Worm (Caenorhabditis elegans) whole organism, L1 larva: ENCODE measurements around the gene T23D5.3.

Source experiments
- C16A3.4 ChIP-seq: fragments of 150-350 bp; optimal IDR thresholded peaks from 2 replicates; lab custom pipeline; 2014; ENCODE audit warnings: missing biosample characterization, missing genetic modification characterization
- aha-1 ChIP-seq: fragments of 150-350 bp; optimal IDR thresholded peaks from 2 replicates; lab custom pipeline; 2014; ENCODE audit warnings: missing biosample characterization, missing genetic modification characterization
- alr-1 ChIP-seq: fragments of 200-800 bp; sonication (Bioruptor generic); optimal IDR thresholded peaks from 2 replicates; lab custom pipeline; 2018; ENCODE audit warnings: borderline replicate concordance, mild to moderate bottlenecking, missing genetic modification characterization, missing compliant biosample characterization
- aly-2 ChIP-seq: fragments of 150-350 bp; optimal IDR thresholded peaks from 2 replicates; lab custom pipeline; 2014; ENCODE audit warnings: missing biosample characterization, missing genetic modification characterization
- blmp-1 ChIP-seq: fragments of 150-350 bp; optimal IDR thresholded peaks from 2 replicates; lab custom pipeline; 2014; ENCODE audit warnings: missing biosample characterization, missing genetic modification characterization
- ceh-63 ChIP-seq: fragments of 200-800 bp; sonication (Bioruptor generic); optimal IDR thresholded peaks from 2 replicates; lab custom pipeline; 2018; ENCODE audit warnings: mild to moderate bottlenecking, missing genetic modification characterization, missing compliant biosample characterization
- ceh-8 ChIP-seq: fragments of 200-800 bp; sonication (Bioruptor generic); optimal IDR thresholded peaks from 2 replicates; lab custom pipeline; 2018; ENCODE audit warnings: mild to moderate bottlenecking, missing genetic modification characterization, moderate library complexity, missing compliant biosample characterization
- ceh-82 ChIP-seq, 3 experiments: fragments of 150-350 bp in 1 of 3; sonication (generic microtip) in 2 of 3; optimal IDR thresholded peaks; 2 replicates each; lab custom pipeline; 2014 to 2017; ENCODE audit warnings: missing biosample characterization in 3 of 3, missing genetic modification characterization in 3 of 3
- ceh-88 ChIP-seq: fragments of 200-800 bp; sonication (Bioruptor generic); IDR thresholded peaks from 2 replicates; pipeline ENCODE4 v1.3.6; 2022; ENCODE audit warnings: missing genetic modification characterization, missing compliant biosample characterization
- ces-1 ChIP-seq: fragments of 150-350 bp; optimal IDR thresholded peaks from 2 replicates; lab custom pipeline; 2014; ENCODE audit warnings: missing biosample characterization, missing genetic modification reagents, missing genetic modification characterization
- efl-1 ChIP-seq, 4 experiments: fragments of 150-350 bp; optimal IDR thresholded peaks in 3 of 4; peaks in 1 of 4; 1 replicate in 1 of 4; 2 replicates in 3 of 4; lab custom pipeline; 2014; ENCODE audit warnings: missing biosample characterization in 2 of 4, missing genetic modification characterization in 2 of 4, missing genetic modification reagents in 2 of 4
- efl-3 ChIP-seq: fragments of 200-800 bp; sonication (Bioruptor generic); optimal IDR thresholded peaks from 2 replicates; lab custom pipeline; 2018; ENCODE audit warnings: mild to moderate bottlenecking, missing genetic modification characterization, missing compliant biosample characterization
- fos-1 ChIP-seq: fragments of 150-350 bp; optimal IDR thresholded peaks from 2 replicates; lab custom pipeline; 2014; ENCODE audit warnings: missing biosample characterization, missing genetic modification characterization
- grh-1 ChIP-seq: fragments of 200-800 bp; sonication (Bioruptor generic); IDR thresholded peaks from 2 replicates; pipeline ENCODE4 v1.3.6; 2022; ENCODE audit warnings: missing genetic modification reagents, missing genetic modification characterization, missing compliant biosample characterization
- hlh-4 ChIP-seq: sonication (generic microtip); optimal IDR thresholded peaks from 2 replicates; lab custom pipeline; 2016; ENCODE audit warnings: mild to moderate bottlenecking, missing genetic modification characterization, missing compliant biosample characterization
- hpl-2 ChIP-seq: fragments of 150-350 bp; optimal IDR thresholded peaks from 2 replicates; lab custom pipeline; 2014; ENCODE audit warnings: missing biosample characterization, missing genetic modification reagents, missing genetic modification characterization
- irx-1 ChIP-seq: sonication (generic microtip); optimal IDR thresholded peaks from 2 replicates; lab custom pipeline; 2016; ENCODE audit warnings: missing genetic modification characterization, missing compliant biosample characterization
- jun-1 ChIP-seq: fragments of 150-350 bp; optimal IDR thresholded peaks from 2 replicates; lab custom pipeline; 2014; ENCODE audit warnings: missing biosample characterization, missing genetic modification reagents, missing genetic modification characterization
- lin-13 ChIP-seq: fragments of 150-350 bp; optimal IDR thresholded peaks from 2 replicates; lab custom pipeline; 2014; ENCODE audit warnings: missing biosample characterization, missing genetic modification reagents, missing genetic modification characterization
- lin-15B ChIP-seq: fragments of 150-350 bp; sonication (generic microtip); optimal IDR thresholded peaks from 3 replicates; lab custom pipeline; 2014; ENCODE audit warnings: missing biosample characterization, missing genetic modification characterization
- lin-39 ChIP-seq: fragments of 150-350 bp; optimal IDR thresholded peaks from 2 replicates; lab custom pipeline; 2014; ENCODE audit warnings: missing biosample characterization, missing genetic modification reagents, missing genetic modification characterization
- lir-3 ChIP-seq: sonication (generic microtip); optimal IDR thresholded peaks from 2 replicates; lab custom pipeline; 2016; ENCODE audit warnings: mild to moderate bottlenecking, missing genetic modification characterization, moderate library complexity, missing compliant biosample characterization; ENCODE audit not compliant: poor library complexity
- mab-9 ChIP-seq: fragments of 200-800 bp; sonication (Bioruptor generic); IDR thresholded peaks from 2 replicates; pipeline ENCODE4 v1.3.6; 2022; ENCODE audit warnings: missing genetic modification reagents, missing genetic modification characterization, missing compliant biosample characterization
- mep-1 ChIP-seq: fragments of 150-350 bp; optimal IDR thresholded peaks from 2 replicates; lab custom pipeline; 2014; ENCODE audit warnings: missing biosample characterization, missing genetic modification characterization
- nhr-20 ChIP-seq: sonication (generic microtip); optimal IDR thresholded peaks from 2 replicates; lab custom pipeline; 2016; ENCODE audit warnings: mild to moderate bottlenecking, missing genetic modification characterization, missing compliant biosample characterization
- nhr-28 ChIP-seq: fragments of 150-350 bp; optimal IDR thresholded peaks from 2 replicates; lab custom pipeline; 2014; ENCODE audit warnings: missing biosample characterization, missing genetic modification characterization
- nhr-47 ChIP-seq: sonication (generic microtip); optimal IDR thresholded peaks from 2 replicates; lab custom pipeline; 2016; ENCODE audit warnings: mild to moderate bottlenecking, missing genetic modification characterization, moderate library complexity, missing compliant biosample characterization
- nhr-71 ChIP-seq: sonication (generic microtip); optimal IDR thresholded peaks from 2 replicates; lab custom pipeline; 2016; ENCODE audit warnings: mild to moderate bottlenecking, missing genetic modification characterization, moderate library complexity, missing compliant biosample characterization
- nhr-85 ChIP-seq: sonication (generic microtip); peaks from one replicate; lab custom pipeline; 2016; ENCODE audit warnings: missing genetic modification characterization, inconsistent platforms, missing compliant biosample characterization
- nhr-90 ChIP-seq: sonication (generic microtip); optimal IDR thresholded peaks from 2 replicates; lab custom pipeline; 2016; ENCODE audit warnings: mild to moderate bottlenecking, missing genetic modification characterization, missing compliant biosample characterization; ENCODE audit not compliant: poor library complexity
- pag-3 ChIP-seq: sonication (generic microtip); optimal IDR thresholded peaks from 2 replicates; lab custom pipeline; 2017; ENCODE audit warnings: missing genetic modification characterization, mild to moderate bottlenecking, missing compliant biosample characterization, antibody characterized with exemption, borderline replicate concordance; ENCODE audit not compliant: insufficient read depth
- pqm-1 ChIP-seq: sonication (generic microtip); optimal IDR thresholded peaks from 3 replicates; lab custom pipeline; 2017; ENCODE audit warnings: missing biosample characterization, missing genetic modification characterization
- rnt-1 ChIP-seq: sonication (generic microtip); optimal IDR thresholded peaks from 2 replicates; lab custom pipeline; 2016; ENCODE audit warnings: mild to moderate bottlenecking, missing genetic modification characterization, moderate library complexity, missing compliant biosample characterization
- snpc-4 ChIP-seq: fragments of 150-350 bp; optimal IDR thresholded peaks from 2 replicates; lab custom pipeline; 2014; ENCODE audit warnings: missing biosample characterization, missing genetic modification characterization
- sptf-1 ChIP-seq: fragments of 150-350 bp; optimal IDR thresholded peaks from 2 replicates; lab custom pipeline; 2014; ENCODE audit warnings: missing biosample characterization, missing genetic modification characterization
- sup-37 ChIP-seq: fragments of 200-800 bp; sonication (Bioruptor generic); optimal IDR thresholded peaks from 2 replicates; lab custom pipeline; 2018; ENCODE audit warnings: mild to moderate bottlenecking, missing genetic modification characterization, missing compliant biosample characterization
- swsn-7 ChIP-seq: sonication (generic microtip); optimal IDR thresholded peaks from 2 replicates; lab custom pipeline; 2016; ENCODE audit warnings: missing genetic modification characterization, missing compliant biosample characterization
- tbx-2 ChIP-seq: sonication (generic microtip); optimal IDR thresholded peaks from 2 replicates; lab custom pipeline; 2016; ENCODE audit warnings: missing genetic modification characterization, missing compliant biosample characterization
- tlp-1 ChIP-seq: fragments of 150-350 bp; optimal IDR thresholded peaks from 2 replicates; lab custom pipeline; 2014; ENCODE audit warnings: missing biosample characterization, missing genetic modification characterization
- unc-130 ChIP-seq: fragments of 150-350 bp; optimal IDR thresholded peaks from 2 replicates; lab custom pipeline; 2017; ENCODE audit warnings: missing biosample characterization, missing genetic modification characterization, inconsistent platforms
- unc-30 ChIP-seq: sonication (generic microtip); optimal IDR thresholded peaks from 2 replicates; lab custom pipeline; 2017; ENCODE audit warnings: missing biosample characterization, missing genetic modification characterization
- unc-86 ChIP-seq: sonication (generic microtip); optimal IDR thresholded peaks from 2 replicates; lab custom pipeline; 2016; ENCODE audit warnings: missing genetic modification characterization, missing compliant biosample characterization
- unc-98 ChIP-seq: fragments of 200-800 bp; sonication (Bioruptor generic); IDR thresholded peaks from 2 replicates; pipeline ENCODE4 v1.3.6; 2022; ENCODE audit warnings: missing genetic modification characterization, missing compliant biosample characterization
- zip-4 ChIP-seq: fragments of 200-800 bp; sonication (Bioruptor generic); optimal IDR thresholded peaks from 2 replicates; lab custom pipeline; 2018; ENCODE audit warnings: mild to moderate bottlenecking, missing genetic modification characterization, moderate library complexity, missing compliant biosample characterization

T23D5.3 gene

ce11 chrV:15733568-15733967, at the start of gene T23D5.3:
T23D5.3 (minus strand) TSS chrV:15733668.
- TF ChIP-seq lir-3 (no peak), mep-1 (tag; lab: Kevin White, UChicago) (no peak), snpc-4 (tag; lab: Kevin White, UChicago) (no peak), unc-98 (GFP tag; lab: Robert Waterston, UW) (no peak), lin-15B (tag; lab: Kevin White, UChicago) (no peak), tlp-1 (tag; lab: Kevin White, UChicago) (no peak), fos-1 (tag; lab: Kevin White, UChicago) (no peak), hlh-4 (tag; lab: Kevin White, UChicago) (no peak), unc-30 (tag; lab: Kevin White, UChicago) (no peak), lin-13 (no peak), ceh-8 (no peak), nhr-90 (tag; lab: Kevin White, UChicago) (no peak), jun-1 (tag; lab: Kevin White, UChicago) (no peak), C16A3.4 (tag; lab: Kevin White, UChicago) (no peak)

- no peak for TF ChIP-seq unc-98 (GFP tag; lab: Robert Waterston, UW)
- TF ChIP-seq efl-3 (GFP tag; lab: Kevin White, UChicago) = no peak
- no peak for TF ChIP-seq blmp-1 (tag; lab: Kevin White, UChicago)
- TF ChIP-seq pqm-1 (tag; lab: Kevin White, UChicago) = no peak
- TF ChIP-seq rnt-1 = no peak
- TF ChIP-seq grh-1 = no peak
- TF ChIP-seq nhr-71 (tag; lab: Kevin White, UChicago) = no peak
- TF ChIP-seq nhr-85 (tag; lab: Kevin White, UChicago) = no peak
- TF ChIP-seq sptf-1 (tag; lab: Kevin White, UChicago) = no peak
- TF ChIP-seq sup-37 = no peak
- TF ChIP-seq tbx-2 (tag; lab: Kevin White, UChicago) = no peak
- TF ChIP-seq irx-1 (tag; lab: Kevin White, UChicago) = no peak
- TF ChIP-seq hpl-2 (GFP tag; lab: Kevin White, UChicago) = no peak
- TF ChIP-seq unc-130 (tag; lab: Kevin White, UChicago) = no peak
- no peak for TF ChIP-seq aly-2 (tag; lab: Kevin White, UChicago)
- TF ChIP-seq efl-1 (optimal IDR thresholded peaks at IDR 0.05; lab: Kevin White, UChicago) = no peak
- no peak for TF ChIP-seq efl-1 (GFP tag; optimal IDR thresholded peaks at IDR 0.05 in 1 of 2; lab: Kevin White, UChicago)
- TF ChIP-seq nhr-20 (tag; lab: Kevin White, UChicago) = no peak
- TF ChIP-seq nhr-28 (tag; lab: Kevin White, UChicago) = no peak
- TF ChIP-seq, all 84 proteins: peak for 0
These were observed 49.0 kb upstream of the T23D5.3 start, which contains the start of gene T26E4.3 for ce11 chrV:15782494-15782893. T26E4.3 (plus strand) TSS chrV:15782794.

- no peak for TF ChIP-seq ces-1 (GFP tag; lab: Kevin White, UChicago)
- TF ChIP-seq ceh-82 (tag; optimal IDR thresholded peaks at IDR 0.05; lab: Kevin White, UChicago) = no peak
- TF ChIP-seq mab-9 (GFP tag; lab: Robert Waterston, UW) = no peak
- no peak for TF ChIP-seq lin-39 (tag; lab: Kevin White, UChicago)
- no peak for TF ChIP-seq ceh-63
- no peak for TF ChIP-seq zip-4
- no peak for TF ChIP-seq unc-86
- no peak for TF ChIP-seq swsn-7 (tag; lab: Kevin White, UChicago)
- TF ChIP-seq aly-2 (tag; lab: Kevin White, UChicago) = no peak
- TF ChIP-seq nhr-47 = no peak
- no peak for TF ChIP-seq aha-1 (tag; lab: Kevin White, UChicago)
- no peak for TF ChIP-seq ceh-88 (GFP tag; lab: Robert Waterston, UW)
- TF ChIP-seq alr-1 (tag; lab: Kevin White, UChicago) = no peak
- TF ChIP-seq snpc-4 (tag; lab: Kevin White, UChicago) = no peak
- no peak for TF ChIP-seq irx-1 (tag; lab: Kevin White, UChicago)
- no peak for TF ChIP-seq blmp-1 (tag; lab: Kevin White, UChicago)
- no peak for TF ChIP-seq pag-3
These were observed 47.6 kb upstream of the T23D5.3 start, which contains the start of gene T26E4.2 for ce11 chrV:15781086-15781485. T26E4.2 (plus strand) TSS chrV:15781386.
